Fruit fly (Drosophila melanogaster): ENCODE results near the gene CG13875.
A peak's percentile ranks its signal among the peaks of the same experiment; 100 is the strongest.

CG13875 gene

DNA sequence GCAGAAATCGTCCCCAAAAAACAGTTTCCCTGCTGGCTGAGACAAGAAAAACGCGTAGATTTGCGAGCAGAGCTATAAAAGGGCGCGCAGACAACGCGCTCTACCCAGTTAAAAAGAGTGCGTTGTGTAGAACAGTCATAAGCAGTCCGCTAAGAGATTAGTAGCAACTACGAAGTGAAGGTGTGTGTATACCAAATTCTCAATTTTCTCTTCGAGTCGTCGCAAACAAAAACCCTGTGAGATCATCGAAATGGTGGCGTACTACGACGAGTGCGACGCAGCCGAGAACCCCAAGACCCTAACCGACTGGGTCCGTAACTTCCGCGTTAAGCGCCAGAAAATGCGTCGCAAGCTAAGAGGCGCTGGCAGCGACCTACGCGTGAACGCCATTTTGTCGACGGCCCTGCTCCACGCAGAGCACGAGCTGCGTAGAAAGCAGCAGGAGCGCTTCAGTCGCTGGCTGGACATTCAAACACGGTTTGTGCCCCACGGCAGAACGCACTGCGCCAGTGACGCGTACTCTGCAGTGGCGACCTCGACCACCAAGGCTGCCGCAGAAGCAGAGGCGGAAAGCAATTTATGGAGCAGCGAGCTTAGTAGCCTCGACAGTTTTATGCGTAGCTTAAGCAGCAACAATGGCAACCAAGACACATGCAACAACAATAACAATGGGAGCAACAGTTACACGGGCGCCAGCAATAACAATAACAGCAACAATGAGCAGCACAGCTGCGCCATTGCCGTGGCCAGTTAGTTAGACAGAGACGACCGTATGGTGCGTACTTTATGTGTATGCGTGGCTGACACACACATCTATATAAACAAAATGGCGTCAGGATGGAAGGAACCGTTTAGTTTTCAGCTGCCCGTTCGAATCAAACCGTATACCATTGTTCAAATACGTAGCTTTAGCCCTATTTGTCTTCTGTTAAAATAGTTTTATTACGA is 44.6 kb downstream of the CG13875 start (continued):
- peak in 1 of 2 experiments; percentile 28 for TF ChIP-seq Trl (optimal IDR thresholded peaks at IDR 0.05)
- peak; percentile 22 for TF ChIP-seq Trl (GFP tag; optimal IDR thresholded peaks at IDR 0.05)
- TF ChIP-seq NC2β (GFP tag; optimal IDR thresholded peaks at IDR 0.05) = no peak
- TF ChIP-seq BtbVII (GFP tag; optimal IDR thresholded peaks at IDR 0.05) = peak; percentile 6
- TF ChIP-seq esg (GFP tag; conservative IDR thresholded peaks at IDR 0.05) = no peak
- peak; percentile 46; the same call in 1 of the 3 replicates for TF ChIP-seq B-H1 (GFP tag; IDR thresholded peaks at IDR 0.05)
- TF ChIP-seq dati (GFP tag; IDR thresholded peaks at IDR 0.05) = no peak
- no peak for TF ChIP-seq Sox102F (GFP tag; optimal IDR thresholded peaks at IDR 0.05)
- peak; percentile 40 for TF ChIP-seq ERR (GFP tag; optimal IDR thresholded peaks at IDR 0.05)
- TF ChIP-seq CG15514 (GFP tag; optimal IDR thresholded peaks at IDR 0.05) = peak; percentile 18
- TF ChIP-seq zf30C (GFP tag; optimal IDR thresholded peaks at IDR 0.05) = no peak
- no peak for TF ChIP-seq Sry-δ (GFP tag; optimal IDR thresholded peaks at IDR 0.05)
- TF ChIP-seq knrl (GFP tag; IDR thresholded peaks at IDR 0.05; ENCODE audit: partially characterized antibody) = 0 out of 3 replicates have a peak, but pooled peaks have one; percentile 36
- peak; percentile 82 for TF ChIP-seq Tbp (GFP tag; optimal IDR thresholded peaks at IDR 0.05)
- TF ChIP-seq twi (tag; optimal IDR thresholded peaks at IDR 0.05) = peak; percentile 1
- peak; percentile 4 for TF ChIP-seq CG8089 (GFP tag; optimal IDR thresholded peaks at IDR 0.05)
- no peak for TF ChIP-seq CG8281 (tag; optimal IDR thresholded peaks at IDR 0.05)
- no peak for TF ChIP-seq Nf-YA (GFP tag; IDR thresholded peaks at IDR 0.05)
- TF ChIP-seq E2f2 (GFP tag; IDR thresholded peaks at IDR 0.05) = no peak; the same call in 1 of the 2 replicates
- no peak for TF ChIP-seq sob (GFP tag; IDR thresholded peaks at IDR 0.05)
- no peak for TF ChIP-seq tap (tag; optimal IDR thresholded peaks at IDR 0.05)
- TF ChIP-seq CkIIα-i1 (GFP tag; IDR thresholded peaks at IDR 0.05) = no peak
- TF ChIP-seq slou (GFP tag; optimal IDR thresholded peaks at IDR 0.05) = no peak
- TF ChIP-seq CG32772 (GFP tag; IDR thresholded peaks at IDR 0.05) = no peak
- TF ChIP-seq ind (GFP tag; optimal IDR thresholded peaks at IDR 0.05) = no peak
- TF ChIP-seq CG10366 (GFP tag; IDR thresholded peaks at IDR 0.05) = no peak
- TF ChIP-seq ATbp (GFP tag; optimal IDR thresholded peaks at IDR 0.05) = no peak
- peak; percentile 4 for TF ChIP-seq lbe (GFP tag; optimal IDR thresholded peaks at IDR 0.05)
- TF ChIP-seq CG3163 (GFP tag; optimal IDR thresholded peaks at IDR 0.05) = peak; percentile 20
- TF ChIP-seq CG1647 (GFP tag; optimal IDR thresholded peaks at IDR 0.05) = no peak
- no peak for TF ChIP-seq Oli (tag; optimal IDR thresholded peaks at IDR 0.05)
- TF ChIP-seq Lhr (GFP tag; optimal IDR thresholded peaks at IDR 0.05) = no peak
- peak; percentile 74; the same call in 1 of the 3 replicates for TF ChIP-seq CG2199 (GFP tag; IDR thresholded peaks at IDR 0.05)
- TF ChIP-seq en (GFP tag; optimal IDR thresholded peaks at IDR 0.05) = no peak
- no peak for TF ChIP-seq CG9437 (GFP tag; optimal IDR thresholded peaks at IDR 0.05)
- TF ChIP-seq CG11723 (GFP tag; optimal IDR thresholded peaks at IDR 0.05) = no peak
- peak; percentile 11; the same call in 1 of the 2 replicates for TF ChIP-seq HLH3B (GFP tag; IDR thresholded peaks at IDR 0.05)
- no peak for TF ChIP-seq Mrtf (GFP tag; IDR thresholded peaks at IDR 0.05)
- TF ChIP-seq dmrt11E (tag; optimal IDR thresholded peaks at IDR 0.05) = no peak
- TF ChIP-seq crol (GFP tag; IDR thresholded peaks at IDR 0.05) = no peak
- TF ChIP-seq CG31224 (GFP tag; IDR thresholded peaks at IDR 0.05) = peak; percentile 36; the same call in 1 of the 2 replicates
- peak; percentile 84 for TF ChIP-seq kni (GFP tag; optimal IDR thresholded peaks at IDR 0.05)
- no peak for TF ChIP-seq CG13424 (tag; optimal IDR thresholded peaks at IDR 0.05)
- TF ChIP-seq Antp (GFP tag; optimal IDR thresholded peaks at IDR 0.05) = peak; percentile 38
- no peak for TF ChIP-seq disco-r (GFP tag; optimal IDR thresholded peaks at IDR 0.05)
- no peak for TF ChIP-seq CG4617 (GFP tag; optimal IDR thresholded peaks at IDR 0.05; ENCODE audit: borderline replicate concordance)
- TF ChIP-seq GATAe (GFP tag; conservative IDR thresholded peaks at IDR 0.05) = no peak
- TF ChIP-seq unpg (GFP tag; optimal IDR thresholded peaks at IDR 0.05) = peak; percentile 32
- TF ChIP-seq CG15696 (tag; optimal IDR thresholded peaks at IDR 0.05) = no peak

Measured in whole organism, embryonic.